Worm (Caenorhabditis elegans): ENCODE measurements around the gene atg-18.

Gene atg-18

ce11 chrV:8651007-8651711, 20.0 kb upstream of the atg-18 start (continued):
- no peak for TF ChIP-seq K12H6.12 (tag; optimal IDR thresholded peaks at IDR 0.05)
- TF ChIP-seq rec-8 (tag; optimal IDR thresholded peaks at IDR 0.05): no peak
- no peak for TF ChIP-seq ekl-4 (GFP tag; IDR thresholded peaks at IDR 0.05)
- peak; percentile 100 for TF ChIP-seq nhr-80 (tag; optimal IDR thresholded peaks at IDR 0.05)
- no peak for TF ChIP-seq snpc-4 (GFP tag; optimal IDR thresholded peaks at IDR 0.05)
- peak in 2 of 4 experiments; percentile 18 to 29 for TF ChIP-seq snpc-4 (tag; optimal IDR thresholded peaks at IDR 0.05)
- TF ChIP-seq chd-7 (tag; optimal IDR thresholded peaks at IDR 0.05): peak; percentile 67
- TF ChIP-seq atf-7 (tag; optimal IDR thresholded peaks at IDR 0.05): peak; percentile 96
- TF ChIP-seq lin-26 (GFP tag; IDR thresholded peaks at IDR 0.05): no peak
- TF ChIP-seq unc-62 (GFP tag; optimal IDR thresholded peaks at IDR 0.05): peak; percentile 83
- TF ChIP-seq ztf-22 (GFP tag; optimal IDR thresholded peaks at IDR 0.05): peak; percentile 97
- TF ChIP-seq mcd-1 (GFP tag; IDR thresholded peaks at IDR 0.05): no peak
- no peak for TF ChIP-seq D2030.7 (GFP tag; IDR thresholded peaks at IDR 0.05)
- TF ChIP-seq snpc-3.4 (tag; optimal IDR thresholded peaks at IDR 0.05): no peak
- TF ChIP-seq Y53F4B.3 (GFP tag; IDR thresholded peaks at IDR 0.05): no peak
- no peak for TF ChIP-seq snpc-1.3 (tag; optimal IDR thresholded peaks at IDR 0.05; ENCODE audit: insufficient read depth)
- TF ChIP-seq cebp-2 (GFP tag; IDR thresholded peaks at IDR 0.05): no peak
- TF ChIP-seq madf-10 (tag; optimal IDR thresholded peaks at IDR 0.05): peak; percentile 58
- no peak for TF ChIP-seq madf-6 (GFP tag; IDR thresholded peaks at IDR 0.05)
- peak; percentile 52 for TF ChIP-seq F22D6.2 (tag; optimal IDR thresholded peaks at IDR 0.05)
- TF ChIP-seq ama-1 (optimal IDR thresholded peaks at IDR 0.05): no peak
- no peak for TF ChIP-seq ama-1 (GFP tag; optimal IDR thresholded peaks at IDR 0.05)
- no peak for TF ChIP-seq F10E7.11 (tag; optimal IDR thresholded peaks at IDR 0.05)
- TF ChIP-seq ZK185.1 (tag; optimal IDR thresholded peaks at IDR 0.05; ENCODE audit: poor library complexity, severe bottlenecking): no peak
- TF ChIP-seq attf-6 (GFP tag; IDR thresholded peaks at IDR 0.05): no peak
- no peak for TF ChIP-seq lsl-1 (GFP tag; optimal IDR thresholded peaks at IDR 0.05)
- TF ChIP-seq lag-1 (GFP tag; IDR thresholded peaks at IDR 0.05): no peak
- TF ChIP-seq ccch-3 (GFP tag; optimal IDR thresholded peaks at IDR 0.05): no peak
- no peak for TF ChIP-seq lin-35 (GFP tag; optimal IDR thresholded peaks at IDR 0.05)
- peak; percentile 47 for TF ChIP-seq tbp1 (GFP tag; optimal IDR thresholded peaks at IDR 0.05)
- no peak for TF ChIP-seq egl-18 (GFP tag; IDR thresholded peaks at IDR 0.05)
- peak; percentile 56; the same call in 1 of the 2 replicates for TF ChIP-seq B0336.3 (GFP tag; IDR thresholded peaks at IDR 0.05)

ce11 chrV:8650365-8650764, 19.2 kb upstream of the atg-18 start:
- TF ChIP-seq efl-1 (GFP tag; optimal IDR thresholded peaks at IDR 0.05): no peak
- no peak for TF ChIP-seq ceh-91 (GFP tag; IDR thresholded peaks at IDR 0.05)
- TF ChIP-seq D2030.7 (GFP tag; IDR thresholded peaks at IDR 0.05): no peak
- no peak for TF ChIP-seq zfh-2 (GFP tag; conservative IDR thresholded peaks at IDR 0.05)
- TF ChIP-seq Y53G8AR.9 (GFP tag; conservative IDR thresholded peaks at IDR 0.05): no peak
- no peak for TF ChIP-seq F33H1.4 (GFP tag; IDR thresholded peaks at IDR 0.05)
- no peak for TF ChIP-seq zim-3 (tag; optimal IDR thresholded peaks at IDR 0.05)
- TF ChIP-seq madf-8 (GFP tag; conservative IDR thresholded peaks at IDR 0.05): no peak
- no peak for TF ChIP-seq F57C9.4 (tag; optimal IDR thresholded peaks at IDR 0.05)
- TF ChIP-seq F10E7.11 (tag; optimal IDR thresholded peaks at IDR 0.05): no peak
- no peak for TF ChIP-seq nhr-179 (tag; optimal IDR thresholded peaks at IDR 0.05)
- TF ChIP-seq madf-10 (tag; optimal IDR thresholded peaks at IDR 0.05): no peak
- TF ChIP-seq F49E8.2 (tag; optimal IDR thresholded peaks at IDR 0.05; ENCODE audit: insufficient read depth): no peak
- TF ChIP-seq xnd-1 (tag; optimal IDR thresholded peaks at IDR 0.05): no peak
- TF ChIP-seq lir-1 (GFP tag; conservative IDR thresholded peaks at IDR 0.05): no peak
- TF ChIP-seq gei-17 (GFP tag; optimal IDR thresholded peaks at IDR 0.05): no peak
- no peak for TF ChIP-seq ama-1 (optimal IDR thresholded peaks at IDR 0.05)
- TF ChIP-seq ama-1 (GFP tag; optimal IDR thresholded peaks at IDR 0.05): no peak
- TF ChIP-seq Y56A3A.18 (GFP tag; IDR thresholded peaks at IDR 0.05): no peak
- no peak for TF ChIP-seq mel-28 (tag; optimal IDR thresholded peaks at IDR 0.05; ENCODE audit: borderline replicate concordance)
